Worm (Caenorhabditis elegans) whole organism, late embryonic: ENCODE measurements around the gene T16G12.1.

Experiments
- C08G9.2 ChIP-seq: sonication (generic microtip); optimal IDR thresholded peaks from 2 replicates; lab custom pipeline; 2016; ENCODE audit warnings: mild to moderate bottlenecking, missing genetic modification characterization, moderate library complexity, missing compliant biosample characterization
- C38D4.7 ChIP-seq: fragments of 200-800 bp; sonication (Bioruptor generic); optimal IDR thresholded peaks from 2 replicates; lab custom pipeline; 2018; ENCODE audit warnings: mild to moderate bottlenecking, missing genetic modification characterization, moderate library complexity, missing compliant biosample characterization
- K02D7.2 ChIP-seq: sonication (generic microtip); optimal IDR thresholded peaks from 2 replicates; lab custom pipeline; 2017; ENCODE audit warnings: mild to moderate bottlenecking, missing genetic modification characterization, missing compliant biosample characterization
- T23F11.4 ChIP-seq: fragments of 200-800 bp; sonication (Bioruptor generic); optimal IDR thresholded peaks from 2 replicates; lab custom pipeline; 2018; ENCODE audit warnings: mild to moderate bottlenecking, missing genetic modification characterization, missing compliant biosample characterization
- ahr-1 ChIP-seq: sonication (generic microtip); optimal IDR thresholded peaks from 2 replicates; lab custom pipeline; 2016; ENCODE audit warnings: missing genetic modification characterization, missing compliant biosample characterization
- ceh-18 ChIP-seq: sonication (generic microtip); optimal IDR thresholded peaks from 2 replicates; lab custom pipeline; 2016; ENCODE audit warnings: missing genetic modification characterization, missing compliant biosample characterization
- ceh-19 ChIP-seq: fragments of 200-800 bp; sonication (Bioruptor generic); optimal IDR thresholded peaks from 2 replicates; lab custom pipeline; 2018; ENCODE audit warnings: mild to moderate bottlenecking, missing genetic modification characterization, missing compliant biosample characterization
- ceh-2 ChIP-seq: sonication (generic microtip); optimal IDR thresholded peaks from 2 replicates; lab custom pipeline; 2016; ENCODE audit warnings: missing genotype, missing genetic modification characterization, missing compliant biosample characterization
- ceh-24 ChIP-seq: sonication (generic microtip); optimal IDR thresholded peaks from 2 replicates; lab custom pipeline; 2016; ENCODE audit warnings: mild to moderate bottlenecking, missing genetic modification characterization, missing compliant biosample characterization
- ceh-31 ChIP-seq: sonication (generic microtip); optimal IDR thresholded peaks from 2 replicates; lab custom pipeline; 2016; ENCODE audit warnings: missing genetic modification characterization, missing compliant biosample characterization
- ceh-34 ChIP-seq: sonication (generic microtip); optimal IDR thresholded peaks from 2 replicates; lab custom pipeline; 2016; ENCODE audit warnings: mild to moderate bottlenecking, missing genetic modification characterization, missing compliant biosample characterization
- ceh-48 ChIP-seq: sonication (generic microtip); optimal IDR thresholded peaks from 2 replicates; lab custom pipeline; 2016; ENCODE audit warnings: missing genetic modification characterization, inconsistent platforms, missing compliant biosample characterization
- ceh-6 ChIP-seq: fragments of 200-800 bp; sonication (Bioruptor generic); optimal IDR thresholded peaks from 2 replicates; lab custom pipeline; 2018; ENCODE audit warnings: mild to moderate bottlenecking, missing genetic modification characterization, missing compliant biosample characterization
- che-1 ChIP-seq: sonication (generic microtip); optimal IDR thresholded peaks from 2 replicates; lab custom pipeline; 2016; ENCODE audit warnings: mild to moderate bottlenecking, missing genetic modification characterization, missing compliant biosample characterization
- elt-2 ChIP-seq: sonication (generic microtip); optimal IDR thresholded peaks from 2 replicates; lab custom pipeline; 2016; ENCODE audit warnings: missing genetic modification reagents, missing genetic modification characterization, missing compliant biosample characterization
- ets-4 ChIP-seq: sonication (generic microtip); optimal IDR thresholded peaks from 2 replicates; lab custom pipeline; 2016; ENCODE audit warnings: missing genetic modification characterization, missing compliant biosample characterization
- eyg-1 ChIP-seq: sonication (generic microtip); optimal IDR thresholded peaks from 2 replicates; lab custom pipeline; 2016; ENCODE audit warnings: missing genotype, missing genetic modification characterization, missing compliant biosample characterization
- fkh-6 ChIP-seq: sonication (generic microtip); optimal IDR thresholded peaks from 2 replicates; lab custom pipeline; 2016; ENCODE audit warnings: missing genetic modification characterization, missing compliant biosample characterization
- hlh-13 ChIP-seq: fragments of 200-800 bp; sonication (Bioruptor generic); optimal IDR thresholded peaks from 2 replicates; lab custom pipeline; 2018; ENCODE audit warnings: mild to moderate bottlenecking, missing genetic modification characterization, missing compliant biosample characterization
- hlh-15 ChIP-seq: sonication (generic microtip); optimal IDR thresholded peaks from 2 replicates; lab custom pipeline; 2016; ENCODE audit warnings: missing genetic modification characterization, missing compliant biosample characterization
- hlh-30 ChIP-seq: sonication (generic microtip); optimal IDR thresholded peaks from 2 replicates; lab custom pipeline; 2017; ENCODE audit warnings: antibody characterized with exemption, missing genetic modification characterization, missing compliant biosample characterization; ENCODE audit not compliant: insufficient read depth
- hlh-6 ChIP-seq: sonication (generic microtip); optimal IDR thresholded peaks from 2 replicates; lab custom pipeline; 2016; ENCODE audit warnings: missing genotype, missing genetic modification characterization, missing compliant biosample characterization
- lim-6 ChIP-seq: sonication (generic microtip); optimal IDR thresholded peaks from 2 replicates; lab custom pipeline; 2016; ENCODE audit warnings: missing genetic modification characterization, missing compliant biosample characterization
- lin-11 ChIP-seq: fragments of 200-800 bp; sonication (Bioruptor generic); optimal IDR thresholded peaks from 2 replicates; lab custom pipeline; 2018; ENCODE audit warnings: mild to moderate bottlenecking, missing genetic modification characterization, missing compliant biosample characterization
- madf-2 ChIP-seq: sonication (generic microtip); optimal IDR thresholded peaks from 2 replicates; lab custom pipeline; 2017; ENCODE audit warnings: missing genetic modification characterization, missing compliant biosample characterization
- mec-3 ChIP-seq: sonication (generic microtip); optimal IDR thresholded peaks from 2 replicates; lab custom pipeline; 2016; ENCODE audit warnings: borderline replicate concordance, missing genetic modification characterization, missing compliant biosample characterization
- nfya-1 ChIP-seq: sonication (generic microtip); optimal IDR thresholded peaks from 2 replicates; lab custom pipeline; 2017; ENCODE audit warnings: missing genetic modification characterization, mild to moderate bottlenecking, missing compliant biosample characterization, antibody characterized with exemption, moderate library complexity
- nhr-11 ChIP-seq: fragments of 150-350 bp; optimal IDR thresholded peaks from 2 replicates; lab custom pipeline; 2014; ENCODE audit warnings: missing biosample characterization, missing genetic modification characterization
- nhr-232 ChIP-seq: sonication (generic microtip); optimal IDR thresholded peaks from 2 replicates; lab custom pipeline; 2016; ENCODE audit warnings: missing genetic modification characterization, missing compliant biosample characterization
- npax-4 ChIP-seq: sonication (generic microtip); optimal IDR thresholded peaks from 2 replicates; lab custom pipeline; 2016; ENCODE audit warnings: missing genetic modification characterization, missing compliant biosample characterization
- pat-9 ChIP-seq: fragments of 200-800 bp; sonication (Bioruptor generic); optimal IDR thresholded peaks from 2 replicates; lab custom pipeline; 2018; ENCODE audit warnings: mild to moderate bottlenecking, missing genetic modification characterization, moderate library complexity, missing compliant biosample characterization
- pax-1 ChIP-seq: fragments of 150-350 bp; optimal IDR thresholded peaks from 2 replicates; lab custom pipeline; 2014; ENCODE audit warnings: missing biosample characterization, missing genetic modification characterization
- pha-2 ChIP-seq: sonication (generic microtip); optimal IDR thresholded peaks from 2 replicates; lab custom pipeline; 2017; ENCODE audit warnings: mild to moderate bottlenecking, missing genetic modification characterization, missing compliant biosample characterization
- pros-1 ChIP-seq: fragments of 150-350 bp; optimal IDR thresholded peaks from 2 replicates; lab custom pipeline; 2014; ENCODE audit warnings: missing biosample characterization, missing genetic modification reagents, missing genetic modification characterization
- ref-2 ChIP-seq: sonication (generic microtip); optimal IDR thresholded peaks from 2 replicates; lab custom pipeline; 2016; ENCODE audit warnings: missing genetic modification characterization, missing compliant biosample characterization
- rnt-1 ChIP-seq: sonication (generic microtip); optimal IDR thresholded peaks from 2 replicates; lab custom pipeline; 2016; ENCODE audit warnings: missing genetic modification characterization, missing compliant biosample characterization
- sdc-2 ChIP-seq: sonication (generic microtip); optimal IDR thresholded peaks from 2 replicates; lab custom pipeline; 2016; ENCODE audit warnings: missing genotype, missing genetic modification characterization, missing compliant biosample characterization
- sox-2 ChIP-seq: fragments of 200-800 bp; sonication (Bioruptor generic); IDR thresholded peaks from 2 replicates; pipeline ENCODE4 v1.3.6; 2022; ENCODE audit warnings: missing genetic modification reagents, missing genetic modification characterization, missing compliant biosample characterization
- sox-4 ChIP-seq: sonication (generic microtip); optimal IDR thresholded peaks from 2 replicates; lab custom pipeline; 2017; ENCODE audit warnings: mild to moderate bottlenecking, missing genetic modification characterization, inconsistent platforms, missing compliant biosample characterization
- syd-9 ChIP-seq: sonication (generic microtip); optimal IDR thresholded peaks from 2 replicates; lab custom pipeline; 2016; ENCODE audit warnings: mild to moderate bottlenecking, missing genetic modification characterization, moderate library complexity, missing compliant biosample characterization
- tbx-2 ChIP-seq: sonication (generic microtip); optimal IDR thresholded peaks from 2 replicates; lab custom pipeline; 2016; ENCODE audit warnings: missing genetic modification characterization, missing compliant biosample characterization
- tbx-7 ChIP-seq: sonication (generic microtip); optimal IDR thresholded peaks from 2 replicates; lab custom pipeline; 2016; ENCODE audit warnings: missing genotype, missing genetic modification characterization, missing compliant biosample characterization
- ttx-3 ChIP-seq: sonication (generic microtip); optimal IDR thresholded peaks from 2 replicates; lab custom pipeline; 2016; ENCODE audit warnings: missing genetic modification reagents, missing genetic modification characterization, missing compliant biosample characterization
- unc-3 ChIP-seq, 2 experiments: fragments of 200-800 bp in 1 of 2; sonication (Bioruptor generic) in 1 of 2; sonication (generic microtip) in 1 of 2; conservative IDR thresholded peaks in 1 of 2; optimal IDR thresholded peaks in 1 of 2; 2 replicates each; pipeline versions ENCODE4 v1.3.6 to Lab custom; 2016 to 2022; ENCODE audit warnings: missing compliant biosample characterization in 2 of 2, missing genetic modification characterization in 2 of 2, missing genetic modification reagents in 1 of 2
- unc-42 ChIP-seq: sonication (generic microtip); optimal IDR thresholded peaks from 2 replicates; lab custom pipeline; 2016; ENCODE audit warnings: missing genotype, missing genetic modification characterization, missing compliant biosample characterization
- unc-86 ChIP-seq: sonication (generic microtip); optimal IDR thresholded peaks from 2 replicates; lab custom pipeline; 2016; ENCODE audit warnings: missing genetic modification characterization, missing compliant biosample characterization

T16G12.1 gene

DNA sequence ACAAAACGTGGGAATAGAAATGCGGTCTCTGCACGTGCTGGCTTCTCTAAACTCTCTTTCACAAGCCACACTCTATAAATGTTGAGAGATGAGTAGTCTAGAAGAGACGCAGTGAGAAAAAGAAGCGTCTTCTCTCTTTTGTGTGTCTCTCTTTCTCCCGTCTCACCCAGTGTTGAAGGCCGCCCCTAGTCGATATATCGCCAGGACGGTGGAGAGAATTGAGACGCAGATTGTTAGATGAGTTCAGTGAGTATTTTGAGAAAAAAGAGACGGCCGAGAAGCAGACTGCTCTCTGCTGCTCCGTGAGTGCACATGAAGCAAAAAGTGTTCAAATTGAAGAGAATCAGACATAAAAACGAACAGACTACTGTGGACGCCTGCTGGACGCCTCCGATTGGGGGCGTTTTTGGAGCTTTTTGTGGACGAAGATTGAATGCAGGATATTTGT is 46.9 kb upstream of the T16G12.1 start (continued):
- TF ChIP-seq C08G9.2 (tag; lab: Kevin White, UChicago) (peak; percentile 53), pax-1 (tag; lab: Kevin White, UChicago) (peak; percentile 25)

DNA sequence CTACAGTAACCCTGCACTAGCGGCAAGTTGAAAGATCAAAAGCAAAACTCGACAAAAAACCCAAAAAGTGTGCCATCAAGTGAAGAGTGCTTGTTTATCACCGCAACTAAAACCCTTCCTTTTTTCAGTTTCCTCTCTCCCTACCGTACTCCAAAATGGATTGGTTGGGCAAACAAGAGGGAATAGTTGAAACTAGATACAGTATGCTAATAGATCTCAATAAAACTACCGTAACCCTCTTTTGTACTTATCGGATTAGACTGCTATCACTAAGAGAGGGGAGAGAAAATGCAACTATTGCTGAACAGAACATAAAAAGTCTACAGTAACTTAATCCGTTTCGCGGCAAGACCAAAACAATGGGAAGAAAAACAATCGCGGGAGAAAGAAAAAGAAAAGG is 45.7 kb upstream of the T16G12.1 start:
- TF ChIP-seq eyg-1 (tag; lab: Kevin White, UChicago) (no peak), sox-2 (GFP tag; lab: Robert Waterston, UW) (no peak), che-1 (tag; lab: Kevin White, UChicago) (no peak), ets-4 (tag; lab: Kevin White, UChicago) (no peak), ceh-6 (GFP tag; lab: Kevin White, UChicago) (no peak), sox-4 (tag; lab: Kevin White, UChicago) (no peak), ceh-19 (GFP tag; lab: Kevin White, UChicago) (no peak), C38D4.7 (GFP tag; lab: Kevin White, UChicago) (no peak), unc-86 (tag; lab: Kevin White, UChicago) (no peak), madf-2 (tag; lab: Kevin White, UChicago) (no peak)
- TF ChIP-seq, all 69 proteins: peak for 0

ce11 chrIII:10094538-10094937 is 44.9 kb upstream of the T16G12.1 start:
- TF ChIP-seq unc-3 (GFP tag; conservative IDR thresholded peaks at IDR 0.05; lab: Robert Waterston, UW) (no peak), unc-3 (tag; optimal IDR thresholded peaks at IDR 0.05; lab: Kevin White, UChicago) (no peak), hlh-6 (tag; lab: Kevin White, UChicago) (peak; percentile 72), ceh-2 (tag; lab: Kevin White, UChicago) (peak; percentile 2), eyg-1 (tag; lab: Kevin White, UChicago) (peak; percentile 46), ceh-34 (tag; lab: Kevin White, UChicago) (peak; percentile 57), ref-2 (peak; percentile 73), pha-2 (tag; lab: Kevin White, UChicago) (peak; percentile 59), K02D7.2 (tag; lab: Kevin White, UChicago) (no peak), syd-9 (tag; lab: Kevin White, UChicago) (peak; percentile 35), che-1 (tag; lab: Kevin White, UChicago) (no peak), ceh-24 (no peak), nfya-1 (tag; lab: Kevin White, UChicago) (peak; percentile 77), npax-4 (tag; lab: Kevin White, UChicago) (no peak), lim-6 (tag; lab: Kevin White, UChicago) (no peak), elt-2 (tag; lab: Kevin White, UChicago) (no peak), unc-42 (tag; lab: Kevin White, UChicago) (no peak), hlh-30 (tag; lab: Kevin White, UChicago) (no peak), pat-9 (no peak), ahr-1 (tag; lab: Kevin White, UChicago) (no peak), fkh-6 (tag; lab: Kevin White, UChicago) (peak; percentile 17), ttx-3 (no peak), rnt-1 (tag; lab: Kevin White, UChicago) (peak; percentile 58), mec-3 (peak; percentile 2), pros-1 (tag; lab: Kevin White, UChicago) (peak; percentile 26), ets-4 (tag; lab: Kevin White, UChicago) (peak; percentile 20), sdc-2 (peak; percentile 40), unc-86 (tag; lab: Kevin White, UChicago) (no peak), C38D4.7 (GFP tag; lab: Kevin White, UChicago) (no peak), lin-11 (tag; lab: Kevin White, UChicago) (no peak), tbx-2 (tag; lab: Kevin White, UChicago) (peak; percentile 60), nhr-11 (tag; lab: Kevin White, UChicago) (no peak), ceh-48 (tag; lab: Kevin White, UChicago) (peak; percentile 15), tbx-7 (tag; lab: Kevin White, UChicago) (no peak), hlh-15 (tag; lab: Kevin White, UChicago) (no peak), C08G9.2 (tag; lab: Kevin White, UChicago) (peak; percentile 54), sox-2 (GFP tag; lab: Robert Waterston, UW) (no peak), ceh-18 (tag; lab: Kevin White, UChicago) (no peak), ceh-31 (tag; lab: Kevin White, UChicago) (peak; percentile 66), madf-2 (tag; lab: Kevin White, UChicago) (peak; percentile 25), hlh-13 (GFP tag; lab: Kevin White, UChicago) (no peak), sox-4 (tag; lab: Kevin White, UChicago) (peak; percentile 11), nhr-232 (peak; percentile 15), T23F11.4 (GFP tag; lab: Kevin White, UChicago) (peak; percentile 53)
